Fruit fly (Drosophila melanogaster) whole organism, wandering third instar larva: ENCODE results near the gene CG9582.

Experiments used
- CG9705 ChIP-seq: fragments of 200-800 bp; sonication (Bioruptor generic); optimal IDR thresholded peaks from 2 replicates; lab custom pipeline; 2018; ENCODE audit warnings: missing biosample characterization, mild to moderate bottlenecking, missing genetic modification characterization
- Myc ChIP-seq: fragments of >200 bp; optimal IDR thresholded peaks from 2 replicates; lab custom pipeline; 2017
- OdsH ChIP-seq: fragments of 200-800 bp; sonication (Bioruptor generic); optimal IDR thresholded peaks from 2 replicates; lab custom pipeline; 2016; ENCODE audit warnings: missing biosample characterization, mild to moderate bottlenecking, missing genetic modification characterization
- psq ChIP-seq: fragments of 200-800 bp; sonication (Bioruptor generic); optimal IDR thresholded peaks from 3 replicates; lab custom pipeline; 2017; ENCODE audit warnings: missing biosample characterization, mild to moderate bottlenecking, missing genetic modification characterization, moderate library complexity

- TF ChIP-seq CG9705 (GFP tag; lab: Kevin White, UChicago) (no peak), psq (GFP tag; lab: Kevin White, UChicago) (no peak), OdsH (GFP tag; lab: Kevin White, UChicago) (no peak), Myc (no peak)
Measured at dm6 chr2L:8987251-8987937, 44.2 kb downstream of the CG9582 start.
